Fruit fly (Drosophila melanogaster) whole organism, embryonic: ENCODE measurements around the gene Pdfr.

ENCODE experiments used
- Adf1 ChIP-seq: fragments of 200-800 bp; sonication (Bioruptor generic); IDR thresholded peaks from 2 replicates; pipeline ENCODE4 v1.3.6; 2022; ENCODE audit warnings: missing biosample characterization, missing genetic modification characterization
- Bgb ChIP-seq: fragments of 200-800 bp; sonication (Bioruptor generic); IDR thresholded peaks from 2 replicates; pipeline ENCODE4 v1.3.6; 2022; ENCODE audit warnings: missing biosample characterization, missing genetic modification characterization; ENCODE audit not compliant: partially characterized antibody
- Blimp-1 ChIP-seq: fragments of 200-800 bp; sonication (Bioruptor generic); optimal IDR thresholded peaks from 3 replicates; lab custom pipeline; 2018; ENCODE audit warnings: missing biosample characterization, missing genetic modification characterization, mild to moderate bottlenecking, moderate library complexity, missing genetic modification reagents
- BtbVII ChIP-seq: fragments of 200-800 bp; sonication (Bioruptor generic); optimal IDR thresholded peaks from 3 replicates; lab custom pipeline; 2017; ENCODE audit warnings: missing biosample characterization, mild to moderate bottlenecking, missing genetic modification characterization
- Bteb2 ChIP-seq: fragments of 200-800 bp; sonication (Bioruptor generic); optimal IDR thresholded peaks from 2 replicates; lab custom pipeline; 2016; ENCODE audit warnings: missing biosample characterization, missing genetic modification characterization
- CG10209 ChIP-seq: fragments of 200-800 bp; sonication (Bioruptor generic); optimal IDR thresholded peaks from 3 replicates; lab custom pipeline; 2017; ENCODE audit warnings: missing biosample characterization, mild to moderate bottlenecking, missing genetic modification characterization, missing genetic modification reagents
- CG11093 ChIP-seq: fragments of 200-800 bp; sonication (Bioruptor generic); IDR thresholded peaks from 3 replicates; pipeline ENCODE4 v1.3.6; 2022; ENCODE audit warnings: missing biosample characterization, missing genetic modification characterization
- CG11247 ChIP-seq: fragments of 200-800 bp; sonication (Bioruptor generic); IDR thresholded peaks from 2 replicates; pipeline ENCODE4 v1.3.6; 2022; ENCODE audit warnings: missing biosample characterization, missing genetic modification characterization
- CG11560 ChIP-seq: fragments of 200-800 bp; sonication (Bioruptor generic); IDR thresholded peaks from 3 replicates; pipeline ENCODE4 v1.3.6; 2022; ENCODE audit warnings: missing biosample characterization, missing genetic modification characterization
- CG1233 ChIP-seq: fragments of 200-800 bp; sonication (Bioruptor generic); optimal IDR thresholded peaks from 4 replicates; lab custom pipeline; 2018; ENCODE audit warnings: missing biosample characterization, mild to moderate bottlenecking, missing genetic modification characterization
- CG12769 ChIP-seq: fragments of 200-800 bp; sonication (Bioruptor generic); optimal IDR thresholded peaks from 2 replicates; lab custom pipeline; 2019; ENCODE audit warnings: missing biosample characterization, mild to moderate bottlenecking, missing genetic modification characterization, moderate library complexity
- CG14050 ChIP-seq: fragments of 200-800 bp; sonication (Bioruptor generic); IDR thresholded peaks from 3 replicates; pipeline ENCODE4 v1.3.6; 2022; ENCODE audit warnings: missing biosample characterization, missing genetic modification characterization
- CG15011 ChIP-seq: fragments of 200-800 bp; sonication (Bioruptor generic); optimal IDR thresholded peaks from 3 replicates; lab custom pipeline; 2018; ENCODE audit warnings: missing biosample characterization, mild to moderate bottlenecking, missing genetic modification characterization
- CG1647 ChIP-seq: fragments of 200-800 bp; sonication (Bioruptor generic); optimal IDR thresholded peaks from 3 replicates; lab custom pipeline; 2016; ENCODE audit warnings: missing biosample characterization, missing genetic modification characterization
- CG18262 ChIP-seq: fragments of 200-800 bp; optimal IDR thresholded peaks from 3 replicates; lab custom pipeline; 2019; ENCODE audit warnings: missing biosample characterization, mild to moderate bottlenecking, missing genetic modification characterization, moderate library complexity
- CG18599 ChIP-seq: fragments of 200-800 bp; sonication (Bioruptor generic); optimal IDR thresholded peaks from 3 replicates; lab custom pipeline; 2017; ENCODE audit warnings: missing biosample characterization, missing genetic modification characterization, mild to moderate bottlenecking, moderate library complexity, missing genetic modification reagents
- CG2199 ChIP-seq: fragments of 200-800 bp; sonication (Bioruptor generic); IDR thresholded peaks from 3 replicates; pipeline ENCODE4 v1.3.6; 2022; ENCODE audit warnings: missing biosample characterization, missing genetic modification characterization
- CG30403 ChIP-seq: fragments of 200-800 bp; sonication (Bioruptor generic); optimal IDR thresholded peaks from 3 replicates; lab custom pipeline; 2016; ENCODE audit warnings: missing biosample characterization, missing genetic modification characterization
- CG32772 ChIP-seq: fragments of 200-800 bp; sonication (Bioruptor generic); IDR thresholded peaks from 2 replicates; pipeline ENCODE4 v1.3.6; 2022; ENCODE audit warnings: missing biosample characterization, missing genetic modification characterization
- CG5953 ChIP-seq: fragments of 200-800 bp; sonication (Bioruptor generic); IDR thresholded peaks from 2 replicates; pipeline ENCODE4 v1.3.6; 2022; ENCODE audit warnings: missing biosample characterization, missing genetic modification characterization
- CG7372 ChIP-seq: fragments of 200-800 bp; sonication (Bioruptor generic); IDR thresholded peaks from 2 replicates; pipeline ENCODE4 v1.3.6; 2022; ENCODE audit warnings: missing biosample characterization, missing genetic modification characterization
- CG8089 ChIP-seq: fragments of 200-800 bp; sonication (Bioruptor generic); optimal IDR thresholded peaks from 3 replicates; lab custom pipeline; 2016; ENCODE audit warnings: missing biosample characterization, missing genetic modification characterization
- CG8478 ChIP-seq: fragments of >200 bp; optimal IDR thresholded peaks from 2 replicates; lab custom pipeline; 2018
- CG9437 ChIP-seq: fragments of 200-800 bp; sonication (Bioruptor generic); optimal IDR thresholded peaks from 2 replicates; lab custom pipeline; 2018; ENCODE audit warnings: missing biosample characterization, mild to moderate bottlenecking, missing genetic modification characterization
- Camta ChIP-seq: fragments of 200-800 bp; sonication (Bioruptor generic); optimal IDR thresholded peaks from 2 replicates; lab custom pipeline; 2016; ENCODE audit warnings: missing biosample characterization, missing genetic modification characterization
- Dip3 ChIP-seq: fragments of 200-800 bp; sonication (Bioruptor generic); optimal IDR thresholded peaks from 3 replicates; lab custom pipeline; 2016; ENCODE audit warnings: missing biosample characterization, missing genetic modification characterization
- Fer1 ChIP-seq: fragments of 200-800 bp; sonication (Bioruptor generic); optimal IDR thresholded peaks from 2 replicates; lab custom pipeline; 2017; ENCODE audit warnings: missing biosample characterization, mild to moderate bottlenecking, missing genetic modification characterization
- HmgD ChIP-seq: fragments of 200-800 bp; sonication (Bioruptor generic); optimal IDR thresholded peaks from 3 replicates; lab custom pipeline; 2016; ENCODE audit warnings: missing biosample characterization, missing genetic modification characterization
- Mes4 ChIP-seq: fragments of 200-800 bp; sonication (Bioruptor generic); optimal IDR thresholded peaks from 2 replicates; lab custom pipeline; 2016; ENCODE audit warnings: missing biosample characterization, missing genetic modification characterization
- NfI ChIP-seq: fragments of 200-800 bp; sonication (Bioruptor generic); optimal IDR thresholded peaks from 3 replicates; lab custom pipeline; 2018; ENCODE audit warnings: missing biosample characterization, mild to moderate bottlenecking, missing genetic modification characterization, moderate library complexity
- Scr ChIP-seq: fragments of 200-800 bp; sonication (Bioruptor generic); IDR thresholded peaks from 2 replicates; pipeline ENCODE4 v1.3.6; 2022; ENCODE audit warnings: missing biosample characterization, missing genetic modification characterization; ENCODE audit not compliant: partially characterized antibody
- Sry-δ ChIP-seq: fragments of 200-800 bp; sonication (Bioruptor generic); optimal IDR thresholded peaks from 2 replicates; lab custom pipeline; 2016; ENCODE audit warnings: missing biosample characterization, missing genetic modification characterization
- Stat92E ChIP-seq, 3 experiments: fragments of >200 bp in 2 of 3; fragments of 200-800 bp in 1 of 3; sonication (Bioruptor generic) in 1 of 3; optimal IDR thresholded peaks; 2 replicates each; lab custom pipeline; 2017 to 2019; ENCODE audit warnings: missing biosample characterization in 3 of 3, missing genetic modification characterization in 3 of 3, mild to moderate bottlenecking in 1 of 3, moderate library complexity in 1 of 3
- az2 ChIP-seq: fragments of 200-800 bp; sonication (Bioruptor generic); optimal IDR thresholded peaks from 3 replicates; lab custom pipeline; 2016; ENCODE audit warnings: missing biosample characterization, missing genetic modification characterization
- bowl ChIP-seq: fragments of 200-800 bp; sonication (Bioruptor generic); IDR thresholded peaks from 2 replicates; pipeline ENCODE4 v1.3.6; 2022; ENCODE audit warnings: missing biosample characterization, missing genetic modification characterization
- br ChIP-seq: fragments of >200 bp; optimal IDR thresholded peaks from 2 replicates; lab custom pipeline; 2017
- dan ChIP-seq: fragments of 200-800 bp; sonication (Bioruptor generic); IDR thresholded peaks from 2 replicates; pipeline ENCODE4 v1.3.6; 2022; ENCODE audit warnings: missing biosample characterization, missing genetic modification characterization
- dimm ChIP-seq: fragments of 200-800 bp; sonication (Bioruptor generic); IDR thresholded peaks from 2 replicates; pipeline ENCODE4 v1.3.6; 2022; ENCODE audit warnings: missing biosample characterization, missing genetic modification characterization
- gfzf ChIP-seq: fragments of 200-800 bp; sonication (Bioruptor generic); optimal IDR thresholded peaks from 2 replicates; lab custom pipeline; 2016; ENCODE audit warnings: missing biosample characterization, mild to moderate bottlenecking, missing genetic modification characterization, moderate library complexity
- knrl ChIP-seq: fragments of 200-800 bp; sonication (Bioruptor generic); IDR thresholded peaks from 3 replicates; pipeline ENCODE4 v1.3.6; 2022; ENCODE audit warnings: missing biosample characterization, missing genetic modification characterization; ENCODE audit not compliant: partially characterized antibody
- mirr ChIP-seq: fragments of 200-800 bp; sonication (Bioruptor generic); optimal IDR thresholded peaks from 3 replicates; lab custom pipeline; 2018; ENCODE audit warnings: missing biosample characterization, mild to moderate bottlenecking, missing genetic modification characterization
- org-1 ChIP-seq: fragments of 200-800 bp; sonication (Bioruptor generic); optimal IDR thresholded peaks from 2 replicates; lab custom pipeline; 2017; ENCODE audit warnings: missing biosample characterization, missing genetic modification characterization
- otp ChIP-seq: fragments of 200-800 bp; sonication (Bioruptor generic); IDR thresholded peaks from 3 replicates; pipeline ENCODE4, ENCODE4 v1.3.6; 2022; ENCODE audit warnings: missing biosample characterization, missing genetic modification characterization
- pho ChIP-seq: fragments of 200-800 bp; sonication (Bioruptor generic); optimal IDR thresholded peaks from 2 replicates; lab custom pipeline; 2016; ENCODE audit warnings: missing biosample characterization, missing genetic modification characterization
- seq ChIP-seq: fragments of 200-800 bp; sonication (Bioruptor generic); IDR thresholded peaks from 2 replicates; pipeline ENCODE4 v1.3.6; 2022; ENCODE audit warnings: missing biosample characterization, missing genetic modification characterization
- sim ChIP-seq: fragments of 200-800 bp; sonication (Bioruptor generic); IDR thresholded peaks from 2 replicates; pipeline ENCODE4 v1.3.6; 2022; ENCODE audit warnings: missing biosample characterization, missing genetic modification characterization
- sug ChIP-seq: fragments of 200-800 bp; optimal IDR thresholded peaks from 2 replicates; lab custom pipeline; 2019; ENCODE audit warnings: missing biosample characterization, mild to moderate bottlenecking, missing genetic modification characterization, moderate library complexity
- tx ChIP-seq: fragments of 200-800 bp; sonication (Bioruptor generic); optimal IDR thresholded peaks from 2 replicates; lab custom pipeline; 2016; ENCODE audit warnings: missing biosample characterization, missing genetic modification characterization
- usp ChIP-seq: fragments of >200 bp; optimal IDR thresholded peaks from 2 replicates; lab custom pipeline; 2017; ENCODE audit warnings: missing biosample characterization, missing genetic modification characterization
- vfl ChIP-seq: fragments of 200-800 bp; sonication (Bioruptor generic); optimal IDR thresholded peaks from 2 replicates; lab custom pipeline; 2016; ENCODE audit warnings: missing biosample characterization, missing genetic modification characterization
- wek ChIP-seq: fragments of 200-800 bp; sonication (Bioruptor generic); optimal IDR thresholded peaks from 3 replicates; lab custom pipeline; 2018; ENCODE audit warnings: missing biosample characterization, mild to moderate bottlenecking, missing genetic modification characterization, moderate library complexity
- wor ChIP-seq: fragments of 200-800 bp; sonication (Bioruptor generic); IDR thresholded peaks from 2 replicates; pipeline ENCODE4 v1.3.6; 2022; ENCODE audit warnings: missing biosample characterization, missing genetic modification characterization
- zen ChIP-seq: fragments of 200-800 bp; sonication (Bioruptor generic); optimal IDR thresholded peaks from 3 replicates; lab custom pipeline; 2018; ENCODE audit warnings: missing biosample characterization, mild to moderate bottlenecking, missing genetic modification characterization, moderate library complexity

Gene Pdfr

dm6 chrX:2545328-2545758 lies 6.7 kb upstream of the Pdfr start, which contains the start of gene trol (continued):
- peak; percentile 82 for TF ChIP-seq CG12769 (tag; lab: Kevin White, UChicago)
- no peak for TF ChIP-seq seq (GFP tag; lab: Robert Waterston, UW)
- TF ChIP-seq dan (GFP tag; lab: Robert Waterston, UW), result no peak
- no peak for TF ChIP-seq mirr (GFP tag; lab: Kevin White, UChicago)
- no peak for TF ChIP-seq org-1
- TF ChIP-seq NfI, result no peak
- TF ChIP-seq knrl (GFP tag; lab: Robert Waterston, UW), result no peak
- TF ChIP-seq vfl (GFP tag; lab: Kevin White, UChicago), result no peak
- TF ChIP-seq CG30403 (GFP tag; lab: Kevin White, UChicago), result no peak
- TF ChIP-seq CG15011 (GFP tag; lab: Kevin White, UChicago), result no peak
- no peak for TF ChIP-seq br (lab: Kevin White, UChicago)
- TF ChIP-seq CG9437 (GFP tag; lab: Kevin White, UChicago), result no peak
- no peak for TF ChIP-seq CG32772 (GFP tag; lab: Robert Waterston, UW)
- TF ChIP-seq CG7372 (GFP tag; lab: Robert Waterston, UW), result no peak
- 0 out of 2 replicates have a peak, but pooled peaks have one; percentile 28 for TF ChIP-seq Bgb (GFP tag; lab: Robert Waterston, UW)
- no peak for TF ChIP-seq dimm
- no peak for TF ChIP-seq Sry-δ (GFP tag; lab: Kevin White, UChicago)
- no peak for TF ChIP-seq CG8089
- no peak for TF ChIP-seq wor (GFP tag; lab: Robert Waterston, UW)
- TF ChIP-seq CG14050, result no peak
- no peak for TF ChIP-seq pho
- TF ChIP-seq HmgD (GFP tag; lab: Kevin White, UChicago), result no peak
- no peak for TF ChIP-seq BtbVII (GFP tag; lab: Kevin White, UChicago)
- TF ChIP-seq CG1647 (GFP tag; lab: Kevin White, UChicago), result no peak
- TF ChIP-seq Scr (GFP tag; lab: Robert Waterston, UW), result no peak
- no peak for TF ChIP-seq Blimp-1 (GFP tag; lab: Kevin White, UChicago)
- TF ChIP-seq Bteb2 (GFP tag; lab: Kevin White, UChicago), result no peak
- TF ChIP-seq Camta (GFP tag; lab: Kevin White, UChicago), result no peak
- no peak for TF ChIP-seq Stat92E (GFP tag; optimal IDR thresholded peaks at IDR 0.05; lab: Kevin White, UChicago)
- TF ChIP-seq CG11560 (tag; lab: Robert Waterston, UW), result no peak
- no peak for TF ChIP-seq CG10209 (GFP tag; lab: Kevin White, UChicago)
- peak; percentile 88 for TF ChIP-seq Adf1
- TF ChIP-seq CG18262, result no peak
- no peak for TF ChIP-seq sim
- no peak for TF ChIP-seq CG8478 (lab: Kevin White, UChicago)
- no peak for TF ChIP-seq Dip3 (GFP tag; lab: Kevin White, UChicago)
- no peak for TF ChIP-seq gfzf (GFP tag; lab: Kevin White, UChicago)
- TF ChIP-seq Mes4 (GFP tag; lab: Kevin White, UChicago), result no peak
- TF ChIP-seq usp (GFP tag; lab: Kevin White, UChicago), result no peak
- peak; percentile 36 for TF ChIP-seq Fer1 (GFP tag; lab: Kevin White, UChicago)
- no peak for TF ChIP-seq bowl (GFP tag; lab: Robert Waterston, UW)
- TF ChIP-seq CG1233 (GFP tag; lab: Kevin White, UChicago), result no peak
- TF ChIP-seq CG2199, result no peak
- TF ChIP-seq tx (GFP tag; lab: Kevin White, UChicago), result no peak
- no peak for TF ChIP-seq zen (tag; lab: Kevin White, UChicago)
- no peak for TF ChIP-seq sug (tag; lab: Kevin White, UChicago)
- no peak for TF ChIP-seq CG18599 (GFP tag; lab: Kevin White, UChicago)
- no peak for TF ChIP-seq CG11247
- no peak for TF ChIP-seq wek
- no peak for TF ChIP-seq az2 (GFP tag; lab: Kevin White, UChicago)
- no peak for TF ChIP-seq CG5953 (GFP tag; lab: Robert Waterston, UW)
- TF ChIP-seq otp (GFP tag; lab: Robert Waterston, UW), result no peak
- no peak for TF ChIP-seq CG11093 (GFP tag; lab: Robert Waterston, UW)
